Fruit fly (Drosophila melanogaster) Kc167 (cell line): Measurements from ENCODE around the gene Pus7.

Experiments used
- insv ChIP-seq: fragments of >200 bp; optimal IDR thresholded peaks from 3 replicates; lab custom pipeline; 2018; ENCODE audit warnings: missing external identifiers
- psq ChIP-seq: fragments of >200 bp; optimal IDR thresholded peaks from 2 replicates; lab custom pipeline; 2017; ENCODE audit warnings: missing external identifiers
- ttk ChIP-seq: sonication (Bioruptor generic); optimal IDR thresholded peaks from 2 replicates; lab custom pipeline; 2017; ENCODE audit warnings: missing external identifiers

DNA sequence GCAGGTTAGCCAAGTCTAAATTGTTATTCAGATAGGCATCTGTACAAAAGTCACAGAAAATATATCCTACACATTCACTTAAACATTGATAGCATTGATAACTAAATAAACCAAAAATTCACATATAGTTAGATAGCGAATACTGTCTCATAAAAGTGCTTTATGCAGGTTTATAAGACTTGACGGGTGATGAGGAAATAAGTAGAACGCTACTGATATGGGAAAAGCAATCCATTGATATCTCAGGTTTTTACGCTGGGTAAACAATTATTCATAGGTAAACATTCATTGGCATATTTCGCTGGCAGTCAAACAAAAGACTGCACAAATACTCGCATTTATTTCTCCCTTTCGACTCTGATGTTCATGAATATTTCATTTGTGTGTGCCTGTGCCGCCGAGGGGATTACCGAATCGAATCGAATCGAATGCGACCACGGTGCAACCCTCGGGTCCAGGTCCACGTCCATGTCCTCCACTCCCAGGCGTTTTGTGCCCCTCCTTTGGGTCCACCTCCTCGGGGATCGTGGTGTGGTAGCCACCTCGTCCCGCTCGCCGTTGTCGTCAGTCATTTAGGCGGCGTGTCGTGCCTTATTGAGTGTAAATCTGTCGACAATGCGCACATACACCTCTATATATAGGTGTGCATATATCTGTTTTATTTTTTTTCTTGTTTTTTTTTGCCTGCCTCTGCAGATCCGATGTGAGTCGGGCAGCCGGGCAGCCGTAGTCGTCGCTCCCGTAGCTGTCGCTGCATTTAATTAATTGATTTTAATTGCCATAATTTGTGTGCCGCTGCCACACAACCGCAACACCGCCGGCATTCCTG is 49.5 kb upstream of the Pus7 start:
- TF ChIP-seq ttk: no peak
- TF ChIP-seq insv (lab: Kevin White, UChicago): no peak
- no peak for TF ChIP-seq psq (lab: Kevin White, UChicago)
